Fruit fly (Drosophila melanogaster): ENCODE results near the gene nkd.

nkd gene

dm6 chr3L:19085688-19086363 lies 40.6 kb upstream of the nkd start (continued):
- TF ChIP-seq CG18262 (tag; optimal IDR thresholded peaks at IDR 0.05) (no peak), hbn (GFP tag; IDR thresholded peaks at IDR 0.05; ENCODE audit: partially characterized antibody) (no peak), CG6272 (GFP tag; IDR thresholded peaks at IDR 0.05) (no peak), pum (GFP tag; optimal IDR thresholded peaks at IDR 0.05) (no peak), CG15011 (GFP tag; optimal IDR thresholded peaks at IDR 0.05) (no peak), CG10979 (tag; optimal IDR thresholded peaks at IDR 0.05) (no peak), abd-A (tag; optimal IDR thresholded peaks at IDR 0.05) (peak; percentile 80), Deaf1 (tag; optimal IDR thresholded peaks at IDR 0.05) (peak; percentile 47), zen2 (GFP tag; IDR thresholded peaks at IDR 0.05; ENCODE audit: partially characterized antibody) (no peak), twi (tag; optimal IDR thresholded peaks at IDR 0.05) (no peak), CG34376 (GFP tag; optimal IDR thresholded peaks at IDR 0.05) (no peak), phol (tag; optimal IDR thresholded peaks at IDR 0.05) (no peak), Nf-YB (GFP tag; optimal IDR thresholded peaks at IDR 0.05) (no peak), Dip2 (GFP tag; IDR thresholded peaks at IDR 0.05) (no peak), CG5180 (GFP tag; optimal IDR thresholded peaks at IDR 0.05) (no peak), dan (GFP tag; IDR thresholded peaks at IDR 0.05) (no peak), CG10462 (GFP tag; optimal IDR thresholded peaks at IDR 0.05) (no peak), CG7987 (GFP tag; optimal IDR thresholded peaks at IDR 0.05) (no peak), CG16863 (GFP tag; optimal IDR thresholded peaks at IDR 0.05) (no peak), CG2199 (GFP tag; IDR thresholded peaks at IDR 0.05) (no peak), btn (GFP tag; optimal IDR thresholded peaks at IDR 0.05) (no peak), Dip3 (GFP tag; optimal IDR thresholded peaks at IDR 0.05) (no peak), fd96Cb (tag; optimal IDR thresholded peaks at IDR 0.05) (no peak), Xbp1 (GFP tag; optimal IDR thresholded peaks at IDR 0.05) (no peak), rib (GFP tag; IDR thresholded peaks at IDR 0.05) (peak; percentile 13; the same call in 1 of the 2 replicates), CG43689 (GFP tag; IDR thresholded peaks at IDR 0.05) (no peak), pan (optimal IDR thresholded peaks at IDR 0.05) (no peak), pan (GFP tag; optimal IDR thresholded peaks at IDR 0.05 in 1 of 2, IDR thresholded peaks at IDR 0.05 in 1 of 2) (peak in 1 of 2 experiments; percentile 4), CG1024 (GFP tag; IDR thresholded peaks at IDR 0.05) (no peak), CG17385 (GFP tag; optimal IDR thresholded peaks at IDR 0.05) (peak; percentile 92), CG11456 (GFP tag; IDR thresholded peaks at IDR 0.05) (no peak), sqz (GFP tag; optimal IDR thresholded peaks at IDR 0.05) (peak; percentile 82), CG12769 (tag; optimal IDR thresholded peaks at IDR 0.05) (peak; percentile 63), cg (GFP tag; optimal IDR thresholded peaks at IDR 0.05) (peak; percentile 94), YL-1 (GFP tag; optimal IDR thresholded peaks at IDR 0.05) (no peak), esg (GFP tag; conservative IDR thresholded peaks at IDR 0.05) (no peak), tgo (GFP tag; IDR thresholded peaks at IDR 0.05) (no peak), crol (GFP tag; IDR thresholded peaks at IDR 0.05) (0 out of 2 replicates have a peak, but pooled peaks have one; percentile 11), sd (tag; optimal IDR thresholded peaks at IDR 0.05) (peak; percentile 31), pita (GFP tag; optimal IDR thresholded peaks at IDR 0.05) (no peak), mld (GFP tag; IDR thresholded peaks at IDR 0.05; ENCODE audit: partially characterized antibody) (no peak), CG13624 (GFP tag; optimal IDR thresholded peaks at IDR 0.05) (no peak)
